Fruit fly (Drosophila melanogaster) whole organism, prepupa: ENCODE measurements around the gene thoc7.

Experiments used
- CG31627 ChIP-seq: fragments of 200-800 bp; sonication (Bioruptor generic); optimal IDR thresholded peaks from 3 replicates; lab custom pipeline; 2016; ENCODE audit warnings: missing biosample characterization, missing genetic modification characterization
- CG32006 ChIP-seq: fragments of 200-800 bp; sonication (Bioruptor generic); optimal IDR thresholded peaks from 3 replicates; lab custom pipeline; 2017; ENCODE audit warnings: missing biosample characterization, mild to moderate bottlenecking, missing genetic modification characterization
- CG3919 ChIP-seq: fragments of 200-800 bp; sonication (Bioruptor generic); optimal IDR thresholded peaks from 3 replicates; lab custom pipeline; 2016; ENCODE audit warnings: missing biosample characterization, missing genetic modification characterization
- CG4318 ChIP-seq: fragments of 200-800 bp; sonication (Bioruptor generic); optimal IDR thresholded peaks from 3 replicates; lab custom pipeline; 2017; ENCODE audit warnings: missing biosample characterization, mild to moderate bottlenecking, missing genetic modification characterization
- CG6276 ChIP-seq: fragments of 200-800 bp; sonication (Bioruptor generic); optimal IDR thresholded peaks from 2 replicates; lab custom pipeline; 2017; ENCODE audit warnings: missing biosample characterization, mild to moderate bottlenecking, missing genetic modification characterization
- CG6854 ChIP-seq: fragments of 200-800 bp; sonication (Bioruptor generic); optimal IDR thresholded peaks from 2 replicates; lab custom pipeline; 2017; ENCODE audit warnings: missing biosample characterization, mild to moderate bottlenecking, missing genetic modification characterization
- Ets96B ChIP-seq: fragments of 200-800 bp; optimal IDR thresholded peaks from 2 replicates; lab custom pipeline; 2019; ENCODE audit warnings: missing biosample characterization, mild to moderate bottlenecking, missing genetic modification characterization, moderate library complexity
- Lpt ChIP-seq: fragments of 200-800 bp; sonication (Bioruptor generic); optimal IDR thresholded peaks from 3 replicates; lab custom pipeline; 2016; ENCODE audit warnings: missing biosample characterization, missing genetic modification characterization
- acj6 ChIP-seq: fragments of 200-800 bp; sonication (Bioruptor generic); optimal IDR thresholded peaks from 3 replicates; lab custom pipeline; 2016; ENCODE audit warnings: missing biosample characterization, missing genetic modification characterization
- dsx ChIP-seq: fragments of 200-800 bp; optimal IDR thresholded peaks from 3 replicates; lab custom pipeline; 2019; ENCODE audit warnings: missing biosample characterization, mild to moderate bottlenecking, missing genetic modification characterization, moderate library complexity; ENCODE audit not compliant: poor library complexity, severe bottlenecking
- eg ChIP-seq: fragments of 200-800 bp; sonication (Bioruptor generic); IDR thresholded peaks from 3 replicates; pipeline ENCODE4 v1.3.6; 2022; ENCODE audit warnings: missing biosample characterization, missing genetic modification characterization
- lz ChIP-seq: fragments of 200-800 bp; sonication (Bioruptor generic); optimal IDR thresholded peaks from 3 replicates; lab custom pipeline; 2016; ENCODE audit warnings: missing biosample characterization, missing genetic modification characterization

dm6 chr3L:257618-258475, 45.4 kb upstream of the thoc7 start, which contains the start of the genes DIP2 and wac:
- TF ChIP-seq CG31627 (GFP tag; lab: Kevin White, UChicago) (peak; percentile 80), eg (GFP tag; lab: Robert Waterston, UW) (no peak), CG6854 (no peak), CG4318 (GFP tag; lab: Kevin White, UChicago) (no peak), dsx (GFP tag; lab: Kevin White, UChicago) (no peak), CG32006 (GFP tag; lab: Kevin White, UChicago) (no peak), lz (peak; percentile 68), CG6276 (GFP tag; lab: Kevin White, UChicago) (no peak), Lpt (GFP tag; lab: Kevin White, UChicago) (no peak), CG3919 (no peak), Ets96B (no peak), acj6 (peak; percentile 62)
